Worm (Caenorhabditis elegans) whole organism, L4 larva: ENCODE results near the gene Y7A5A.6.

Source experiments
- F10B5.3 ChIP-seq: sonication (generic microtip); optimal IDR thresholded peaks from 2 replicates; lab custom pipeline; 2016; ENCODE audit warnings: mild to moderate bottlenecking, missing genetic modification characterization, missing compliant biosample characterization
- F49E8.2 ChIP-seq: sonication (generic microtip); optimal IDR thresholded peaks from 2 replicates; lab custom pipeline; 2016; ENCODE audit warnings: missing compliant biosample characterization, mild to moderate bottlenecking, missing genetic modification characterization, borderline replicate concordance
- T20F7.1 ChIP-seq: fragments of 200-800 bp; sonication (Bioruptor generic); optimal IDR thresholded peaks from 2 replicates; lab custom pipeline; 2018; ENCODE audit warnings: mild to moderate bottlenecking, missing genetic modification characterization, missing compliant biosample characterization
- T26A8.4 ChIP-seq: fragments of 200-800 bp; sonication (Bioruptor generic); IDR thresholded peaks from 2 replicates; pipeline ENCODE4 v1.3.6; 2022; ENCODE audit warnings: missing genetic modification characterization, missing compliant biosample characterization
- Y105C5A.15 ChIP-seq: fragments of 200-800 bp; sonication (Bioruptor generic); IDR thresholded peaks from 2 replicates; pipeline ENCODE4 v1.3.6; 2022; ENCODE audit warnings: missing genetic modification characterization, missing compliant biosample characterization
- ZK337.2 ChIP-seq: fragments of 200-800 bp; sonication (Bioruptor generic); IDR thresholded peaks from 2 replicates; pipeline ENCODE4 v1.3.6; 2022; ENCODE audit warnings: missing genetic modification reagents, missing genetic modification characterization, missing compliant biosample characterization
- ZK546.5 ChIP-seq, 2 experiments: sonication (generic microtip); optimal IDR thresholded peaks; 2 replicates each; lab custom pipeline; 2017; ENCODE audit warnings: missing biosample characterization in 2 of 2, missing genetic modification characterization in 2 of 2
- ama-1 ChIP-seq: fragments of 150-350 bp; optimal IDR thresholded peaks from 2 replicates; lab custom pipeline; 2014; ENCODE audit warnings: inconsistent platforms, mixed read lengths
- ceh-20 ChIP-seq: fragments of 200-800 bp; sonication (Bioruptor generic); IDR thresholded peaks from 2 replicates; pipeline ENCODE4 v1.3.6; 2022; ENCODE audit warnings: missing genetic modification reagents, missing genetic modification characterization, missing compliant biosample characterization
- ceh-32 ChIP-seq: sonication (generic microtip); optimal IDR thresholded peaks from 2 replicates; lab custom pipeline; 2016; ENCODE audit warnings: mild to moderate bottlenecking, missing genetic modification characterization, missing compliant biosample characterization; ENCODE audit not compliant: poor library complexity
- ces-1 ChIP-seq: fragments of 150-350 bp; sonication (generic microtip); optimal IDR thresholded peaks from 4 replicates; lab custom pipeline; 2014; ENCODE audit warnings: missing biosample characterization, missing genetic modification reagents, missing genetic modification characterization
- daf-12 ChIP-seq: fragments of 150-350 bp; optimal IDR thresholded peaks from 2 replicates; lab custom pipeline; 2014; ENCODE audit warnings: missing biosample characterization, missing genetic modification reagents, missing genetic modification characterization
- daf-16 ChIP-seq, 3 experiments: sonication (generic microtip); optimal IDR thresholded peaks; 2 replicates each; lab custom pipeline; 2016 to 2017; ENCODE audit warnings: missing genetic modification characterization in 3 of 3, missing genetic modification reagents in 3 of 3, mild to moderate bottlenecking in 2 of 3, missing compliant biosample characterization in 2 of 3, missing biosample characterization in 1 of 3, moderate library complexity in 1 of 3
- daf-19 ChIP-seq: fragments of 200-800 bp; sonication (Bioruptor generic); conservative IDR thresholded peaks from 2 replicates; pipeline ENCODE4 v1.3.6; 2022; ENCODE audit warnings: missing genetic modification characterization, missing compliant biosample characterization
- daf-8 ChIP-seq: fragments of 200-800 bp; sonication (Bioruptor generic); IDR thresholded peaks from 2 replicates; pipeline ENCODE4 v1.3.6; 2022; ENCODE audit warnings: missing genetic modification characterization, missing compliant biosample characterization
- dmd-6 ChIP-seq: fragments of 200-800 bp; sonication (Bioruptor generic); IDR thresholded peaks from 2 replicates; pipeline ENCODE4 v1.3.6; 2022; ENCODE audit warnings: missing genetic modification reagents, missing genetic modification characterization, missing compliant biosample characterization
- dmd-8 ChIP-seq: fragments of 200-800 bp; sonication (Bioruptor generic); IDR thresholded peaks from 2 replicates; pipeline ENCODE4 v1.3.6; 2022; ENCODE audit warnings: missing genetic modification characterization, missing compliant biosample characterization
- dmd-9 ChIP-seq: fragments of 200-800 bp; sonication (Bioruptor generic); IDR thresholded peaks from 2 replicates; pipeline ENCODE4 v1.3.6; 2022; ENCODE audit warnings: missing genetic modification reagents, missing genetic modification characterization, missing compliant biosample characterization
- dve-1 ChIP-seq: sonication (generic microtip); optimal IDR thresholded peaks from 2 replicates; lab custom pipeline; 2017; ENCODE audit warnings: antibody characterized with exemption, mild to moderate bottlenecking, missing genetic modification characterization, missing compliant biosample characterization; ENCODE audit not compliant: insufficient read depth
- egl-43 ChIP-seq: fragments of 200-800 bp; sonication (Bioruptor generic); IDR thresholded peaks from 2 replicates; pipeline ENCODE4 v1.3.6; 2022; ENCODE audit warnings: missing genetic modification reagents, missing genetic modification characterization, missing compliant biosample characterization
- gei-8 ChIP-seq: fragments of 200-800 bp; sonication (Bioruptor generic); optimal IDR thresholded peaks from 2 replicates; lab custom pipeline; 2018; ENCODE audit warnings: mild to moderate bottlenecking, missing genetic modification characterization, missing compliant biosample characterization
- hif-1 ChIP-seq, 2 experiments: sonication (generic microtip); optimal IDR thresholded peaks; 2 replicates each; lab custom pipeline; 2016 to 2017; ENCODE audit warnings: missing compliant biosample characterization in 2 of 2, missing genetic modification characterization in 2 of 2, missing genetic modification reagents in 2 of 2, missing genotype in 2 of 2, mild to moderate bottlenecking in 1 of 2
- hlh-11 ChIP-seq: fragments of 200-800 bp; sonication (Bioruptor generic); optimal IDR thresholded peaks from 2 replicates; lab custom pipeline; 2018; ENCODE audit warnings: mild to moderate bottlenecking, missing genetic modification characterization, missing compliant biosample characterization
- jun-1 ChIP-seq: fragments of 150-350 bp; optimal IDR thresholded peaks from 2 replicates; lab custom pipeline; 2014; ENCODE audit warnings: missing biosample characterization, missing genetic modification reagents, missing genetic modification characterization
- lin-1 ChIP-seq: fragments of 200-800 bp; sonication (Bioruptor generic); IDR thresholded peaks from 2 replicates; pipeline ENCODE4 v1.3.6; 2022; ENCODE audit warnings: missing genetic modification reagents, missing genetic modification characterization, missing compliant biosample characterization
- lin-29 ChIP-seq: fragments of 200-800 bp; sonication (Bioruptor generic); IDR thresholded peaks from 2 replicates; pipeline ENCODE4 v1.3.6; 2022; ENCODE audit warnings: missing genetic modification reagents, missing genetic modification characterization, missing compliant biosample characterization
- madf-5 ChIP-seq, 2 experiments: fragments of 200-800 bp; sonication (Bioruptor generic); IDR thresholded peaks; 2 replicates each; pipeline ENCODE4 v1.3.6; 2022; ENCODE audit warnings: missing compliant biosample characterization in 2 of 2, missing genetic modification characterization in 2 of 2
- mdt-29 ChIP-seq: fragments of 200-800 bp; sonication (Bioruptor generic); IDR thresholded peaks from 2 replicates; pipeline ENCODE4 v1.3.6; 2022; ENCODE audit warnings: missing genetic modification reagents, missing genetic modification characterization, missing compliant biosample characterization
- mes-2 ChIP-seq: sonication (generic microtip); optimal IDR thresholded peaks from 2 replicates; lab custom pipeline; 2016; ENCODE audit warnings: missing genotype, mild to moderate bottlenecking, missing genetic modification characterization, missing compliant biosample characterization; ENCODE audit not compliant: poor library complexity, severe bottlenecking
- mxl-2 ChIP-seq: fragments of 200-800 bp; sonication (Bioruptor generic); conservative IDR thresholded peaks from 2 replicates; pipeline ENCODE4 v1.3.6; 2022; ENCODE audit warnings: missing genetic modification reagents, missing genetic modification characterization, missing compliant biosample characterization
- nhr-102 ChIP-seq: sonication (generic microtip); optimal IDR thresholded peaks from 2 replicates; lab custom pipeline; 2016; ENCODE audit warnings: mild to moderate bottlenecking, missing genetic modification characterization, moderate library complexity, missing compliant biosample characterization
- nhr-237 ChIP-seq: sonication (generic microtip); optimal IDR thresholded peaks from 2 replicates; lab custom pipeline; 2017; ENCODE audit warnings: missing biosample characterization, missing genetic modification characterization
- nhr-28 ChIP-seq: fragments of 150-350 bp; optimal IDR thresholded peaks from 2 replicates; lab custom pipeline; 2014; ENCODE audit warnings: missing biosample characterization, missing genetic modification characterization
- nhr-77 ChIP-seq: fragments of 150-350 bp; optimal IDR thresholded peaks from 2 replicates; lab custom pipeline; 2014; ENCODE audit warnings: missing biosample characterization, missing genetic modification characterization
- sdz-12 ChIP-seq: fragments of 200-800 bp; sonication (Bioruptor generic); optimal IDR thresholded peaks from 2 replicates; lab custom pipeline; 2018; ENCODE audit warnings: mild to moderate bottlenecking, missing genetic modification characterization, missing compliant biosample characterization
- set-16 ChIP-seq: fragments of 200-800 bp; sonication (Bioruptor generic); IDR thresholded peaks from 2 replicates; pipeline ENCODE4 v1.3.6; 2022; ENCODE audit warnings: missing genetic modification reagents, missing genetic modification characterization, missing compliant biosample characterization
- snpc-1.2 ChIP-seq: fragments of 200-800 bp; sonication (Bioruptor generic); IDR thresholded peaks from 2 replicates; pipeline ENCODE4 v1.3.6; 2022; ENCODE audit warnings: missing genetic modification reagents, missing genetic modification characterization, missing compliant biosample characterization
- snpc-4 ChIP-seq: fragments of 150-350 bp; optimal IDR thresholded peaks from 2 replicates; lab custom pipeline; 2014; ENCODE audit warnings: missing biosample characterization, missing genetic modification characterization
- spr-3 ChIP-seq: fragments of 200-800 bp; sonication (Bioruptor generic); optimal IDR thresholded peaks from 2 replicates; lab custom pipeline; 2018; ENCODE audit warnings: mild to moderate bottlenecking, missing genetic modification characterization, missing compliant biosample characterization
- tag-97 ChIP-seq: fragments of 200-800 bp; sonication (Bioruptor generic); IDR thresholded peaks from 2 replicates; pipeline ENCODE4 v1.3.6; 2022; ENCODE audit warnings: missing genetic modification characterization, missing compliant biosample characterization
- unc-39 ChIP-seq: sonication (generic microtip); optimal IDR thresholded peaks from 2 replicates; lab custom pipeline; 2017; ENCODE audit warnings: missing biosample characterization, missing genetic modification characterization
- zfp-3 ChIP-seq: fragments of 200-800 bp; sonication (Bioruptor generic); conservative IDR thresholded peaks from 2 replicates; pipeline ENCODE4 v1.3.6; 2022; ENCODE audit warnings: missing genetic modification reagents, missing genetic modification characterization, missing compliant biosample characterization

Gene Y7A5A.6

ce11 chrX:15847543-15848087 lies 48.1 kb upstream of the Y7A5A.6 start, which contains the start of gene F59F4.3 (continued):
- TF ChIP-seq sdz-12 (no peak), dve-1 (tag; lab: Kevin White, UChicago) (peak; percentile 68), ceh-32 (tag; lab: Kevin White, UChicago) (no peak), ceh-20 (GFP tag; lab: Robert Waterston, UW) (no peak), daf-8 (GFP tag; lab: Robert Waterston, UW) (no peak), dmd-9 (GFP tag; lab: Robert Waterston, UW) (no peak), hlh-11 (tag; lab: Kevin White, UChicago) (peak; percentile 3), hif-1 (tag; optimal IDR thresholded peaks at IDR 0.05; lab: Kevin White, UChicago) (no peak), lin-1 (GFP tag; lab: Robert Waterston, UW) (no peak), zfp-3 (no peak), madf-5 (GFP tag; IDR thresholded peaks at IDR 0.05; lab: Robert Waterston, UW) (no peak), spr-3 (GFP tag; lab: Kevin White, UChicago) (no peak), mdt-29 (GFP tag; lab: Robert Waterston, UW) (no peak), ama-1 (lab: Kevin White, UChicago) (no peak), lin-29 (GFP tag; lab: Robert Waterston, UW) (no peak), Y105C5A.15 (GFP tag; lab: Robert Waterston, UW) (no peak), ces-1 (GFP tag; lab: Kevin White, UChicago) (no peak), dmd-6 (GFP tag; lab: Robert Waterston, UW) (peak; percentile 40), jun-1 (no peak), tag-97 (GFP tag; lab: Robert Waterston, UW) (no peak), mes-2 (tag; lab: Kevin White, UChicago) (no peak), mxl-2 (GFP tag; lab: Robert Waterston, UW) (no peak), set-16 (GFP tag; lab: Robert Waterston, UW) (no peak), daf-12 (tag; lab: Kevin White, UChicago) (no peak)
- TF ChIP-seq, all 104 proteins: peak for 7

- TF ChIP-seq dmd-8 (GFP tag; lab: Robert Waterston, UW), result no peak
- no peak for TF ChIP-seq hif-1 (tag; optimal IDR thresholded peaks at IDR 0.05; lab: Kevin White, UChicago)
- TF ChIP-seq ZK337.2, result no peak
- TF ChIP-seq daf-19 (GFP tag; lab: Robert Waterston, UW), result no peak
- peak; percentile 4 for TF ChIP-seq hlh-11 (tag; lab: Kevin White, UChicago)
- no peak for TF ChIP-seq ZK546.5 (tag; optimal IDR thresholded peaks at IDR 0.05; lab: Kevin White, UChicago)
- no peak for TF ChIP-seq F10B5.3
- peak; percentile 21; the same call in 1 of the 2 replicates for TF ChIP-seq dmd-6 (GFP tag; lab: Robert Waterston, UW)
- TF ChIP-seq gei-8, result no peak
- TF ChIP-seq egl-43 (GFP tag; lab: Robert Waterston, UW), result no peak
- TF ChIP-seq F49E8.2 (tag; lab: Kevin White, UChicago), result no peak
- no peak for TF ChIP-seq nhr-102
- no peak for TF ChIP-seq nhr-237 (tag; lab: Kevin White, UChicago)
- no peak for TF ChIP-seq T20F7.1 (GFP tag; lab: Kevin White, UChicago)
- no peak for TF ChIP-seq nhr-77 (tag; lab: Kevin White, UChicago)
- no peak for TF ChIP-seq snpc-1.2 (GFP tag; lab: Robert Waterston, UW)
- TF ChIP-seq lin-1 (GFP tag; lab: Robert Waterston, UW), result no peak
- TF ChIP-seq T26A8.4, result no peak
- no peak for TF ChIP-seq snpc-4 (tag; lab: Kevin White, UChicago)
- TF ChIP-seq daf-16 (GFP tag; optimal IDR thresholded peaks at IDR 0.05; lab: Kevin White, UChicago), result no peak
- peak; percentile 17 for TF ChIP-seq daf-16 (tag; optimal IDR thresholded peaks at IDR 0.05; lab: Kevin White, UChicago)
- TF ChIP-seq nhr-28 (tag; lab: Kevin White, UChicago), result peak; percentile 68
- TF ChIP-seq unc-39 (tag; lab: Kevin White, UChicago), result no peak
- TF ChIP-seq dve-1 (tag; lab: Kevin White, UChicago), result peak; percentile 27
Observed at ce11 chrX:15846552-15846951, 47.1 kb upstream of the Y7A5A.6 start.
